Fruit fly (Drosophila melanogaster) whole organism, embryonic: ENCODE results near the gene topi.

Experiments
- Bdp1 ChIP-seq: fragments of 200-800 bp; sonication (Bioruptor generic); optimal IDR thresholded peaks from 3 replicates; lab custom pipeline; 2016; ENCODE audit warnings: missing biosample characterization, missing genetic modification characterization
- C15 ChIP-seq: fragments of 200-800 bp; sonication (Bioruptor generic); IDR thresholded peaks from 3 replicates; pipeline ENCODE4 v1.3.6; 2022; ENCODE audit warnings: missing biosample characterization, missing genetic modification characterization
- CG10959 ChIP-seq: fragments of 200-800 bp; sonication (Bioruptor generic); IDR thresholded peaks from 2 replicates; pipeline ENCODE4 v1.3.6; 2022; ENCODE audit warnings: missing biosample characterization, missing genetic modification characterization
- CG12219 ChIP-seq: fragments of 200-800 bp; sonication (Bioruptor generic); optimal IDR thresholded peaks from 3 replicates; lab custom pipeline; 2018; ENCODE audit warnings: missing biosample characterization, mild to moderate bottlenecking, missing genetic modification characterization
- CG13123 ChIP-seq: fragments of 200-800 bp; sonication (Bioruptor generic); optimal IDR thresholded peaks from 2 replicates; lab custom pipeline; 2016; ENCODE audit warnings: missing biosample characterization, missing genetic modification characterization
- CG13424 ChIP-seq: fragments of 200-800 bp; sonication (Bioruptor generic); optimal IDR thresholded peaks from 2 replicates; lab custom pipeline; 2019; ENCODE audit warnings: missing biosample characterization, mild to moderate bottlenecking, missing genetic modification characterization, moderate library complexity
- CG14441 ChIP-seq: fragments of 200-800 bp; sonication (Bioruptor generic); IDR thresholded peaks from 2 replicates; pipeline ENCODE4 v1.3.6; 2022; ENCODE audit warnings: missing biosample characterization, missing genetic modification characterization
- CG14710 ChIP-seq: fragments of 200-800 bp; sonication (Bioruptor generic); optimal IDR thresholded peaks from 3 replicates; lab custom pipeline; 2019; ENCODE audit warnings: missing biosample characterization, mild to moderate bottlenecking, missing genetic modification characterization, moderate library complexity
- CG15601 ChIP-seq: fragments of 200-800 bp; sonication (Bioruptor generic); optimal IDR thresholded peaks from 3 replicates; lab custom pipeline; 2019; ENCODE audit warnings: missing biosample characterization, mild to moderate bottlenecking, missing genetic modification characterization, moderate library complexity
- CG1647 ChIP-seq: fragments of 200-800 bp; sonication (Bioruptor generic); optimal IDR thresholded peaks from 3 replicates; lab custom pipeline; 2016; ENCODE audit warnings: missing biosample characterization, missing genetic modification characterization
- CG33557 ChIP-seq: fragments of 200-800 bp; sonication (Bioruptor generic); optimal IDR thresholded peaks from 2 replicates; lab custom pipeline; 2019; ENCODE audit warnings: missing biosample characterization, mild to moderate bottlenecking, missing genetic modification characterization, moderate library complexity
- CG34376 ChIP-seq: fragments of 200-800 bp; sonication (Bioruptor generic); optimal IDR thresholded peaks from 2 replicates; lab custom pipeline; 2018; ENCODE audit warnings: missing biosample characterization, mild to moderate bottlenecking, missing genetic modification characterization
- CG34422 ChIP-seq: fragments of 200-800 bp; sonication (Bioruptor generic); IDR thresholded peaks from 3 replicates; pipeline ENCODE4 v1.3.6; 2022; ENCODE audit warnings: missing biosample characterization, missing genetic modification characterization
- CG3838 ChIP-seq: fragments of 200-800 bp; sonication (Bioruptor generic); optimal IDR thresholded peaks from 3 replicates; lab custom pipeline; 2016; ENCODE audit warnings: missing biosample characterization, missing genetic modification characterization
- CG3847 ChIP-seq: fragments of 200-800 bp; sonication (Bioruptor generic); IDR thresholded peaks from 2 replicates; pipeline ENCODE4 v1.3.6; 2022; ENCODE audit warnings: missing biosample characterization, missing genetic modification characterization
- CG42726 ChIP-seq: fragments of 200-800 bp; sonication (Bioruptor generic); IDR thresholded peaks from 2 replicates; pipeline ENCODE4 v1.3.6; 2022; ENCODE audit warnings: missing biosample characterization, missing genetic modification characterization; ENCODE audit not compliant: partially characterized antibody
- CG4707 ChIP-seq: fragments of 200-800 bp; sonication (Bioruptor generic); optimal IDR thresholded peaks from 2 replicates; lab custom pipeline; 2018; ENCODE audit warnings: missing biosample characterization, mild to moderate bottlenecking, missing genetic modification characterization, moderate library complexity
- CG6654 ChIP-seq: fragments of 200-800 bp; sonication (Bioruptor generic); optimal IDR thresholded peaks from 2 replicates; lab custom pipeline; 2017; ENCODE audit warnings: missing biosample characterization, mild to moderate bottlenecking, missing genetic modification characterization
- CG7786 ChIP-seq: fragments of 200-800 bp; sonication (Bioruptor generic); optimal IDR thresholded peaks from 2 replicates; lab custom pipeline; 2016; ENCODE audit warnings: missing biosample characterization, missing genetic modification characterization
- CG7839 ChIP-seq: fragments of 200-800 bp; sonication (Bioruptor generic); optimal IDR thresholded peaks from 3 replicates; lab custom pipeline; 2018; ENCODE audit warnings: missing biosample characterization, mild to moderate bottlenecking, missing genetic modification characterization, moderate library complexity
- CG7963 ChIP-seq: fragments of 200-800 bp; sonication (Bioruptor generic); IDR thresholded peaks from 3 replicates; pipeline ENCODE4 v1.3.6; 2022; ENCODE audit warnings: missing biosample characterization, missing genetic modification characterization; ENCODE audit not compliant: partially characterized antibody
- CG8359 ChIP-seq: fragments of 200-800 bp; sonication (Bioruptor generic); optimal IDR thresholded peaks from 2 replicates; lab custom pipeline; 2017; ENCODE audit warnings: missing biosample characterization, mild to moderate bottlenecking, missing genetic modification characterization, borderline replicate concordance
- CG8478 ChIP-seq: fragments of >200 bp; optimal IDR thresholded peaks from 2 replicates; lab custom pipeline; 2018
- CG8944 ChIP-seq: fragments of 200-800 bp; sonication (Bioruptor generic); optimal IDR thresholded peaks from 3 replicates; lab custom pipeline; 2016; ENCODE audit warnings: missing biosample characterization, missing genetic modification characterization
- D19A ChIP-seq: fragments of 200-800 bp; optimal IDR thresholded peaks from 3 replicates; lab custom pipeline; 2019; ENCODE audit warnings: missing biosample characterization, mild to moderate bottlenecking, missing genetic modification characterization, moderate library complexity
- Dad ChIP-seq: fragments of 200-800 bp; sonication (Bioruptor generic); optimal IDR thresholded peaks from 3 replicates; lab custom pipeline; 2016; ENCODE audit warnings: missing biosample characterization, missing genetic modification characterization
- Dip3 ChIP-seq: fragments of 200-800 bp; sonication (Bioruptor generic); optimal IDR thresholded peaks from 3 replicates; lab custom pipeline; 2016; ENCODE audit warnings: missing biosample characterization, missing genetic modification characterization
- Dp ChIP-seq: fragments of 200-800 bp; sonication (Bioruptor generic); optimal IDR thresholded peaks from 2 replicates; lab custom pipeline; 2018; ENCODE audit warnings: missing biosample characterization, mild to moderate bottlenecking, missing genetic modification characterization, moderate library complexity
- E2f2 ChIP-seq: fragments of 200-800 bp; sonication (Bioruptor generic); IDR thresholded peaks from 2 replicates; pipeline ENCODE4 v1.3.6; 2022; ENCODE audit warnings: missing biosample characterization, missing genetic modification characterization
- HLH4C ChIP-seq: fragments of 200-800 bp; sonication (Bioruptor generic); IDR thresholded peaks from 3 replicates; pipeline ENCODE4 v1.3.6; 2022; ENCODE audit warnings: missing biosample characterization, missing genetic modification characterization; ENCODE audit not compliant: partially characterized antibody
- Scr ChIP-seq: fragments of 200-800 bp; sonication (Bioruptor generic); IDR thresholded peaks from 2 replicates; pipeline ENCODE4 v1.3.6; 2022; ENCODE audit warnings: missing biosample characterization, missing genetic modification characterization; ENCODE audit not compliant: partially characterized antibody
- YL-1 ChIP-seq: fragments of 200-800 bp; sonication (Bioruptor generic); optimal IDR thresholded peaks from 3 replicates; lab custom pipeline; 2017; ENCODE audit warnings: missing biosample characterization, mild to moderate bottlenecking, missing genetic modification characterization
- bsh ChIP-seq, 2 experiments: fragments of 200-800 bp; sonication (Bioruptor generic); optimal IDR thresholded peaks; 2 replicates each; lab custom pipeline; 2017 to 2018; ENCODE audit warnings: mild to moderate bottlenecking in 2 of 2, missing biosample characterization in 2 of 2, missing genetic modification characterization in 2 of 2, moderate library complexity in 1 of 2
- eve ChIP-seq, 2 experiments: fragments of >200 bp; optimal IDR thresholded peaks; 2 replicates each; lab custom pipeline; 2017; ENCODE audit warnings: missing biosample characterization in 2 of 2, missing genetic modification characterization in 2 of 2
- fu2 ChIP-seq: fragments of 200-800 bp; sonication (Bioruptor generic); optimal IDR thresholded peaks from 2 replicates; lab custom pipeline; 2016; ENCODE audit warnings: missing biosample characterization, missing genetic modification characterization
- hkb ChIP-seq, 2 experiments: fragments of 200-800 bp in 1 of 2; fragments of >200 bp in 1 of 2; sonication (Bioruptor generic) in 1 of 2; IDR thresholded peaks in 1 of 2; optimal IDR thresholded peaks in 1 of 2; 2 replicates each; pipeline versions ENCODE4 v1.3.6 to Lab custom; 2017 to 2022; ENCODE audit warnings: missing biosample characterization in 1 of 2, missing genetic modification characterization in 1 of 2
- mam ChIP-seq: fragments of 200-800 bp; sonication (Bioruptor generic); optimal IDR thresholded peaks from 3 replicates; lab custom pipeline; 2016; ENCODE audit warnings: missing biosample characterization, missing genetic modification characterization
- mld ChIP-seq: fragments of 200-800 bp; sonication (Bioruptor generic); IDR thresholded peaks from 3 replicates; pipeline ENCODE4 v1.3.6; 2022; ENCODE audit warnings: missing biosample characterization, missing genetic modification characterization; ENCODE audit not compliant: partially characterized antibody
- nau ChIP-seq: fragments of 200-800 bp; sonication (Bioruptor generic); optimal IDR thresholded peaks from 3 replicates; lab custom pipeline; 2017; ENCODE audit warnings: missing biosample characterization, mild to moderate bottlenecking, missing genetic modification characterization, missing genetic modification reagents
- pnt ChIP-seq: fragments of 200-800 bp; sonication (Bioruptor generic); optimal IDR thresholded peaks from 3 replicates; lab custom pipeline; 2016; ENCODE audit warnings: missing biosample characterization, missing genetic modification characterization
- pzg ChIP-seq: fragments of 200-800 bp; sonication (Bioruptor generic); optimal IDR thresholded peaks from 3 replicates; lab custom pipeline; 2018; ENCODE audit warnings: missing biosample characterization, mild to moderate bottlenecking, missing genetic modification characterization, moderate library complexity
- sna ChIP-seq: fragments of 200-800 bp; sonication (Bioruptor generic); IDR thresholded peaks from 2 replicates; pipeline ENCODE4 v1.3.6; 2022; ENCODE audit warnings: missing biosample characterization, missing genetic modification characterization; ENCODE audit not compliant: partially characterized antibody
- so ChIP-seq: fragments of 200-800 bp; sonication (Bioruptor generic); IDR thresholded peaks from 3 replicates; pipeline ENCODE4 v1.3.6; 2022; ENCODE audit warnings: missing biosample characterization, missing genetic modification characterization
- sob ChIP-seq: fragments of 200-800 bp; sonication (Bioruptor generic); IDR thresholded peaks from 2 replicates; pipeline ENCODE4 v1.3.6; 2022; ENCODE audit warnings: missing biosample characterization, missing genetic modification characterization
- sr ChIP-seq: fragments of 200-800 bp; sonication (Bioruptor generic); IDR thresholded peaks from 3 replicates; pipeline ENCODE4 v1.3.6; 2022; ENCODE audit warnings: missing biosample characterization, missing genetic modification characterization
- vfl ChIP-seq: fragments of 200-800 bp; sonication (Bioruptor generic); optimal IDR thresholded peaks from 2 replicates; lab custom pipeline; 2016; ENCODE audit warnings: missing biosample characterization, missing genetic modification characterization
- wdn ChIP-seq: fragments of 200-800 bp; sonication (Bioruptor generic); IDR thresholded peaks from 2 replicates; pipeline ENCODE4 v1.3.6; 2022; ENCODE audit warnings: missing biosample characterization, missing genetic modification characterization
- zfh2 ChIP-seq: fragments of 200-800 bp; sonication (Bioruptor generic); optimal IDR thresholded peaks from 2 replicates; lab custom pipeline; 2016; ENCODE audit warnings: missing biosample characterization, missing genetic modification characterization

Gene topi

DNA sequence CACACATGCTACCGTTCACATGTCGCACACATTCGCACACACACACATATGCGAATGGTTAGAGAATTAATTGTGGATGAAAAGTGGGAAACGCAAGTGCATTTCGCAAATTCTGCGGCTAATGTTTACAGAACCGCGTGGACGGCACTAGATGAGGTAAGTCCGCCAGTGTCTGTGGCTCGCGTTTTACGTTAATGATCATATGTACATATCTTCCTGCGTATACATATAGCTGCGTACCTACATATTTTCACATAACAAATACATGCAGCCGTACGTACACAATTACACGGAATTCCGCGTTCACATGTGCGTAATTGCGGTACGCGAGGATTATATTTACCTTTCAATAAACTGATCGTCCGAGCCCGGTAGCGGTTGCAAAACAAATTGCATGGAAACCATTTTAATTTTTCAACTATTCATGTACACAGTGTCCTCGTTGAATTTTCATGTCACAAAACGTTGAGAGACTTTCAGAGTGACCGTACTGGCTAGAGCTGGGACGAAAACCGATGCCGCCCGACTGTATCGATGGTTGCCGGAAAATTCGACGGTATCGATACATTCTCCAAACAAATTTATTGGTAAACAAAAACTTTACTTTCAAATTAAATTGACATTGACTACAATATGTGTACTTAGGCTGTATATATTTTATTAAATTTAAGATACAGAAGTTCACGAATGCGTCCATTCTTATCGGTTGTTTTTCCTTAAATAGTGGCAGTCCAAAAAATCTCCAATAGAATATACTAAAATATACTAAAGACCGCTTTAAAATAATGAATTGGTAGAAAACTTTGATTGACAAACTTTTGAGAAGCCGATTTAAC, 49.6 kb upstream of the topi start, which contains the start of gene hyd (continued):
- TF ChIP-seq Dad (GFP tag; lab: Kevin White, UChicago), result no peak
- no peak for TF ChIP-seq CG13123 (GFP tag; lab: Kevin White, UChicago)
- no peak for TF ChIP-seq CG3838 (GFP tag; lab: Kevin White, UChicago)
- TF ChIP-seq Dp, result peak; percentile 57
- TF ChIP-seq CG10959 (GFP tag; lab: Robert Waterston, UW), result no peak
- TF ChIP-seq Dip3 (GFP tag; lab: Kevin White, UChicago), result no peak
- no peak for TF ChIP-seq bsh (GFP tag; optimal IDR thresholded peaks at IDR 0.05; lab: Kevin White, UChicago)
- TF ChIP-seq CG34376, result peak; percentile 43
- no peak for TF ChIP-seq C15 (GFP tag; lab: Robert Waterston, UW)
- peak; percentile 83 for TF ChIP-seq pzg
- TF ChIP-seq CG6654 (GFP tag; lab: Kevin White, UChicago), result no peak
- no peak for TF ChIP-seq so
- TF ChIP-seq Scr (GFP tag; lab: Robert Waterston, UW), result peak; percentile 88
- TF ChIP-seq CG1647 (GFP tag; lab: Kevin White, UChicago), result no peak
- TF ChIP-seq mld, result peak; percentile 35; the same call in 2 of the 3 replicates
- no peak for TF ChIP-seq CG8944 (GFP tag; lab: Kevin White, UChicago)
- TF ChIP-seq wdn (GFP tag; lab: Robert Waterston, UW), result no peak
- no peak for TF ChIP-seq CG4707 (GFP tag; lab: Kevin White, UChicago)
- peak; percentile 74; the same call in 1 of the 2 replicates for TF ChIP-seq CG42726 (GFP tag; lab: Robert Waterston, UW)
- no peak for TF ChIP-seq D19A
- TF ChIP-seq CG12219 (GFP tag; lab: Kevin White, UChicago), result no peak
- no peak for TF ChIP-seq hkb (optimal IDR thresholded peaks at IDR 0.05; lab: Kevin White, UChicago)
- TF ChIP-seq hkb (GFP tag; IDR thresholded peaks at IDR 0.05; lab: Robert Waterston, UW), result peak; percentile 6; the same call in 1 of the 2 replicates
- TF ChIP-seq vfl, result no peak
- TF ChIP-seq CG15601 (tag; lab: Kevin White, UChicago), result no peak
- no peak for TF ChIP-seq Bdp1 (GFP tag; lab: Kevin White, UChicago)
- no peak for TF ChIP-seq zfh2 (GFP tag; lab: Kevin White, UChicago)
- peak; percentile 64; the same call in 2 of the 3 replicates for TF ChIP-seq CG7963 (GFP tag; lab: Robert Waterston, UW)
- no peak for TF ChIP-seq CG7839
- TF ChIP-seq sob (GFP tag; lab: Robert Waterston, UW), result no peak
- no peak for TF ChIP-seq eve (GFP tag; optimal IDR thresholded peaks at IDR 0.05; lab: Kevin White, UChicago)
- TF ChIP-seq CG13424 (tag; lab: Kevin White, UChicago), result no peak
- TF ChIP-seq sna (GFP tag; lab: Robert Waterston, UW), result peak; percentile 83
- no peak for TF ChIP-seq mam (GFP tag; lab: Kevin White, UChicago)
- TF ChIP-seq CG34422 (GFP tag; lab: Robert Waterston, UW), result peak; percentile 71; the same call in 1 of the 3 replicates
- peak; percentile 84 for TF ChIP-seq HLH4C (GFP tag; lab: Robert Waterston, UW)
- TF ChIP-seq CG3847 (GFP tag; lab: Robert Waterston, UW), result no peak
- no peak for TF ChIP-seq nau
- no peak for TF ChIP-seq CG7786
- no peak for TF ChIP-seq CG33557 (GFP tag; lab: Kevin White, UChicago)
- TF ChIP-seq sr (GFP tag; lab: Robert Waterston, UW), result no peak
- no peak for TF ChIP-seq fu2 (GFP tag; lab: Kevin White, UChicago)
- no peak for TF ChIP-seq pnt (GFP tag; lab: Kevin White, UChicago)
- peak; percentile 51; the same call in 1 of the 2 replicates for TF ChIP-seq E2f2 (GFP tag; lab: Robert Waterston, UW)
- TF ChIP-seq CG14441 (GFP tag; lab: Robert Waterston, UW), result no peak
- peak; percentile 76 for TF ChIP-seq YL-1 (GFP tag; lab: Kevin White, UChicago)
- TF ChIP-seq CG8359 (GFP tag; lab: Kevin White, UChicago), result no peak
- peak; percentile 84 for TF ChIP-seq CG8478 (lab: Kevin White, UChicago)
- peak; percentile 63 for TF ChIP-seq CG14710 (tag; lab: Kevin White, UChicago)
